Worm (Caenorhabditis elegans) whole organism, L3 larva: ENCODE results near the gene F54H5.5.
A peak's percentile ranks its signal among the peaks of the same experiment; 100 is the strongest.

ENCODE experiments used
- ceh-28 ChIP-seq: fragments of 150-350 bp; optimal IDR thresholded peaks from 2 replicates; lab custom pipeline; 2014; ENCODE audit warnings: missing biosample characterization, missing genetic modification reagents, missing genetic modification characterization
- fkh-2 ChIP-seq: fragments of 150-350 bp; optimal IDR thresholded peaks from 2 replicates; lab custom pipeline; 2014; ENCODE audit warnings: missing biosample characterization, missing genetic modification reagents, missing genetic modification characterization
- hmg-11 ChIP-seq: sonication (generic microtip); optimal IDR thresholded peaks from 2 replicates; lab custom pipeline; 2016; ENCODE audit warnings: missing genetic modification characterization, missing compliant biosample characterization
- jun-1 ChIP-seq: fragments of 150-350 bp; optimal IDR thresholded peaks from 2 replicates; lab custom pipeline; 2014; ENCODE audit warnings: missing biosample characterization, missing genetic modification reagents, missing genetic modification characterization
- lin-15B ChIP-seq: fragments of 150-350 bp; optimal IDR thresholded peaks from 2 replicates; lab custom pipeline; 2014; ENCODE audit warnings: missing biosample characterization, missing genetic modification characterization
- lin-39 ChIP-seq: fragments of 150-350 bp; optimal IDR thresholded peaks from 2 replicates; lab custom pipeline; 2018; ENCODE audit warnings: missing biosample characterization, missing genetic modification reagents, missing genetic modification characterization
- nhr-11 ChIP-seq: fragments of 150-350 bp; optimal IDR thresholded peaks from 2 replicates; lab custom pipeline; 2014; ENCODE audit warnings: missing biosample characterization, missing genetic modification characterization
- nhr-25 ChIP-seq: sonication (generic microtip); optimal IDR thresholded peaks from 2 replicates; lab custom pipeline; 2017; ENCODE audit warnings: missing biosample characterization, missing genetic modification characterization
- pha-4 ChIP-seq: fragments of 150-350 bp; optimal IDR thresholded peaks from 2 replicates; lab custom pipeline; 2014; ENCODE audit warnings: missing biosample characterization, missing genetic modification reagents, missing genetic modification characterization
- pqm-1 ChIP-seq: fragments of 150-350 bp; optimal IDR thresholded peaks from 2 replicates; lab custom pipeline; 2017; ENCODE audit warnings: missing biosample characterization, missing genetic modification characterization, inconsistent platforms
- unc-62 ChIP-seq: fragments of 150-350 bp; sonication (generic microtip); optimal IDR thresholded peaks from 4 replicates; lab custom pipeline; 2014; ENCODE audit warnings: missing biosample characterization, missing genetic modification reagents, missing genetic modification characterization
- ztf-11 ChIP-seq: fragments of 150-350 bp; optimal IDR thresholded peaks from 2 replicates; lab custom pipeline; 2014; ENCODE audit warnings: missing biosample characterization, missing genetic modification characterization
- ztf-4 ChIP-seq: fragments of 150-350 bp; optimal IDR thresholded peaks from 2 replicates; lab custom pipeline; 2014; ENCODE audit warnings: missing biosample characterization, missing genetic modification characterization

- TF ChIP-seq lin-39 (tag; lab: Kevin White, UChicago) (peak; percentile 20), nhr-25 (tag; lab: Kevin White, UChicago) (no peak), lin-15B (tag; lab: Kevin White, UChicago) (no peak), ceh-28 (no peak), pqm-1 (no peak), ztf-4 (tag; lab: Kevin White, UChicago) (no peak), pha-4 (tag; lab: Kevin White, UChicago) (no peak), jun-1 (tag; lab: Kevin White, UChicago) (no peak), unc-62 (no peak), nhr-11 (tag; lab: Kevin White, UChicago) (no peak), ztf-11 (tag; lab: Kevin White, UChicago) (no peak), fkh-2 (tag; lab: Kevin White, UChicago) (no peak), hmg-11 (tag; lab: Kevin White, UChicago) (no peak)
These were observed 15.6 kb upstream of the F54H5.5 start, which contains the start of gene T19D12.6 for ce11 chrII:6642651-6643167.
